Fruit fly (Drosophila melanogaster): ENCODE data around the gene CG43091.
A peak's percentile ranks its signal among the peaks of the same experiment; 100 is the strongest.

CG43091 gene

DNA sequence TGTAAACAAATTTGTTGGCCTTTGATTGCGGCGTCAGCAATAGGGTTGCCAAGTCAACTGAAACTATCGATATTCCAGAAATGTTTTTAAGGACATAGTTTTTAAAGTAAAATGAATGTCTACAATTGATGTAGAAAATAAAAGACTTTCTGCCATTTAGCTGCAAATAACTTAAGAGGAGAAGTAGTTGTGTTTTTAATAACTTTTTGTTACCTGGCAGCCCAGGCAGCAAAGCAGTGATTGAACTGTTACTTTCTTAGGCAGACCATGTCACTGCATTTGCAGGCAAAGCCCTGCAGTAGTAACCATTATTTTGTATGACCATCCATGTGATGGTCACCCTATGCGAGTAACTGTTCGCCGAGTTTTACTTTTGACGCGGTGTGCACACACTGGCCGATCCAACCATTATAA, 18.0 kb downstream of the CG43091 start, which contains the start of the genes rumi, CG7029 and Usp12-46 (continued):
- TF ChIP-seq CG12391 (tag; optimal IDR thresholded peaks at IDR 0.05) = peak; percentile 92
- peak; percentile 84 for TF ChIP-seq Aef1 (GFP tag; IDR thresholded peaks at IDR 0.05)
- peak; percentile 88 for TF ChIP-seq Xrp1 (GFP tag; IDR thresholded peaks at IDR 0.05)
- peak; percentile 85 for TF ChIP-seq ems (GFP tag; optimal IDR thresholded peaks at IDR 0.05)
- peak; percentile 75 for TF ChIP-seq hbn (GFP tag; IDR thresholded peaks at IDR 0.05; ENCODE audit: partially characterized antibody)
- peak; percentile 87 for TF ChIP-seq Sin3A (optimal IDR thresholded peaks at IDR 0.05)
- TF ChIP-seq CG10979 (tag; optimal IDR thresholded peaks at IDR 0.05) = peak; percentile 81
- TF ChIP-seq grn (GFP tag; optimal IDR thresholded peaks at IDR 0.05) = peak; percentile 34
- peak; percentile 57 for TF ChIP-seq CG7987 (GFP tag; optimal IDR thresholded peaks at IDR 0.05)
- TF ChIP-seq ro (GFP tag; IDR thresholded peaks at IDR 0.05) = no peak
- TF ChIP-seq ac (GFP tag; optimal IDR thresholded peaks at IDR 0.05) = peak; percentile 23
- TF ChIP-seq HLH3B (GFP tag; IDR thresholded peaks at IDR 0.05) = peak; percentile 81
- TF ChIP-seq bab2 (GFP tag; optimal IDR thresholded peaks at IDR 0.05) = peak; percentile 88
- peak; percentile 87 to 93 for TF ChIP-seq chif (GFP tag; optimal IDR thresholded peaks at IDR 0.05)
- peak; percentile 89 for TF ChIP-seq Ets97D (GFP tag; optimal IDR thresholded peaks at IDR 0.05)
- peak; percentile 72; the same call in 2 of the 3 replicates for TF ChIP-seq otp (GFP tag; IDR thresholded peaks at IDR 0.05)
- TF ChIP-seq CG4730 (GFP tag; IDR thresholded peaks at IDR 0.05) = peak; percentile 71
- TF ChIP-seq CG10267 (tag; optimal IDR thresholded peaks at IDR 0.05) = peak; percentile 80
- peak; percentile 89 for TF ChIP-seq zen (tag; optimal IDR thresholded peaks at IDR 0.05)
- peak; percentile 84 for TF ChIP-seq CG17359 (tag; optimal IDR thresholded peaks at IDR 0.05)
- TF ChIP-seq Sry-δ (GFP tag; optimal IDR thresholded peaks at IDR 0.05) = peak; percentile 82
- TF ChIP-seq CG10274 (GFP tag; optimal IDR thresholded peaks at IDR 0.05) = peak; percentile 10
- TF ChIP-seq pfk (GFP tag; optimal IDR thresholded peaks at IDR 0.05) = peak; percentile 38
- TF ChIP-seq CG3407 (GFP tag; optimal IDR thresholded peaks at IDR 0.05) = peak; percentile 72
- peak; percentile 89 for TF ChIP-seq sob (GFP tag; IDR thresholded peaks at IDR 0.05)
- peak; percentile 92 for TF ChIP-seq CG3847 (GFP tag; IDR thresholded peaks at IDR 0.05)
- TF ChIP-seq tap (tag; optimal IDR thresholded peaks at IDR 0.05) = no peak
- peak; percentile 78 for TF ChIP-seq knrl (GFP tag; IDR thresholded peaks at IDR 0.05; ENCODE audit: partially characterized antibody)
- TF ChIP-seq dmrt11E (tag; optimal IDR thresholded peaks at IDR 0.05) = peak; percentile 87
- no peak for TF ChIP-seq CG7745 (tag; optimal IDR thresholded peaks at IDR 0.05)
- peak; percentile 88 for TF ChIP-seq CG14050 (GFP tag; IDR thresholded peaks at IDR 0.05)
- TF ChIP-seq Dip3 (GFP tag; optimal IDR thresholded peaks at IDR 0.05) = peak; percentile 92
- TF ChIP-seq sug (tag; optimal IDR thresholded peaks at IDR 0.05) = peak; percentile 86
- TF ChIP-seq CG17802 (tag; optimal IDR thresholded peaks at IDR 0.05) = peak; percentile 61
- TF ChIP-seq H2.0 (GFP tag; IDR thresholded peaks at IDR 0.05) = peak; percentile 83
- peak; percentile 52; the same call in 1 of the 2 replicates for TF ChIP-seq Dref (GFP tag; IDR thresholded peaks at IDR 0.05)
- peak; percentile 71 for TF ChIP-seq Elba2 (GFP tag; optimal IDR thresholded peaks at IDR 0.05)
- no peak for TF ChIP-seq CG17568 (GFP tag; optimal IDR thresholded peaks at IDR 0.05)
- TF ChIP-seq zf30C (GFP tag; optimal IDR thresholded peaks at IDR 0.05) = no peak
- TF ChIP-seq nau (GFP tag; optimal IDR thresholded peaks at IDR 0.05) = no peak
- TF ChIP-seq btn (GFP tag; optimal IDR thresholded peaks at IDR 0.05) = peak; percentile 72
- peak; percentile 54; the same call in 1 of the 3 replicates for TF ChIP-seq sr (GFP tag; IDR thresholded peaks at IDR 0.05)
- peak; percentile 69 for TF ChIP-seq ab (GFP tag; optimal IDR thresholded peaks at IDR 0.05)
- TF ChIP-seq vfl (GFP tag; optimal IDR thresholded peaks at IDR 0.05) = peak; percentile 68
- TF ChIP-seq CG1792 (GFP tag; optimal IDR thresholded peaks at IDR 0.05) = peak; percentile 57
- TF ChIP-seq CG10209 (GFP tag; optimal IDR thresholded peaks at IDR 0.05) = peak; percentile 84
- TF ChIP-seq Scr (GFP tag; IDR thresholded peaks at IDR 0.05; ENCODE audit: partially characterized antibody) = peak; percentile 81
- no peak for TF ChIP-seq odd (GFP tag; optimal IDR thresholded peaks at IDR 0.05)
- TF ChIP-seq Dad (GFP tag; optimal IDR thresholded peaks at IDR 0.05) = peak; percentile 82
- TF ChIP-seq NFAT (GFP tag; IDR thresholded peaks at IDR 0.05) = peak; percentile 84
- peak; percentile 86; the same call in 3 of the 4 replicates for TF ChIP-seq chinmo (GFP tag; IDR thresholded peaks at IDR 0.05; ENCODE audit: partially characterized antibody)

All from whole organism, embryonic.